Worm (Caenorhabditis elegans) whole organism, L1 larva: ENCODE results near the gene T11F9.14.
A peak's percentile ranks its signal among the peaks of the same experiment; 100 is the strongest.

Experiments
- ama-1 ChIP-seq: fragments of 150-350 bp; optimal IDR thresholded peaks from 2 replicates; lab custom pipeline; 2014
- ceh-88 ChIP-seq: fragments of 200-800 bp; sonication (Bioruptor generic); IDR thresholded peaks from 2 replicates; pipeline ENCODE4 v1.3.6; 2022; ENCODE audit warnings: missing genetic modification characterization, missing compliant biosample characterization
- dpl-1 ChIP-seq, 3 experiments: fragments of 150-350 bp in 2 of 3; sonication (generic microtip) in 1 of 3; optimal IDR thresholded peaks; 2 replicates each; lab custom pipeline; 2014 to 2017; ENCODE audit warnings: missing biosample characterization in 3 of 3, missing genetic modification characterization in 3 of 3, missing genetic modification reagents in 3 of 3
- efl-1 ChIP-seq, 4 experiments: fragments of 150-350 bp; optimal IDR thresholded peaks in 3 of 4; peaks in 1 of 4; 1 replicate in 1 of 4; 2 replicates in 3 of 4; lab custom pipeline; 2014; ENCODE audit warnings: missing biosample characterization in 2 of 4, missing genetic modification characterization in 2 of 4, missing genetic modification reagents in 2 of 4
- lin-15B ChIP-seq: fragments of 150-350 bp; sonication (generic microtip); optimal IDR thresholded peaks from 3 replicates; lab custom pipeline; 2014; ENCODE audit warnings: missing biosample characterization, missing genetic modification characterization
- nhr-237 ChIP-seq: fragments of 150-350 bp; optimal IDR thresholded peaks from 2 replicates; lab custom pipeline; 2014; ENCODE audit warnings: missing biosample characterization, missing genetic modification characterization
- snu-23 ChIP-seq: sonication (generic microtip); optimal IDR thresholded peaks from 2 replicates; lab custom pipeline; 2016; ENCODE audit warnings: missing genetic modification characterization, missing compliant biosample characterization
- xbp-1 ChIP-seq: sonication (generic microtip); optimal IDR thresholded peaks from 2 replicates; lab custom pipeline; 2016; ENCODE audit warnings: missing genetic modification characterization, missing compliant biosample characterization
- ztf-11 ChIP-seq, 2 experiments: sonication (generic microtip); optimal IDR thresholded peaks; 2 replicates each; lab custom pipeline; 2016 to 2017; ENCODE audit warnings: missing genetic modification characterization in 2 of 2, missing biosample characterization in 1 of 2, missing compliant biosample characterization in 1 of 2

DNA sequence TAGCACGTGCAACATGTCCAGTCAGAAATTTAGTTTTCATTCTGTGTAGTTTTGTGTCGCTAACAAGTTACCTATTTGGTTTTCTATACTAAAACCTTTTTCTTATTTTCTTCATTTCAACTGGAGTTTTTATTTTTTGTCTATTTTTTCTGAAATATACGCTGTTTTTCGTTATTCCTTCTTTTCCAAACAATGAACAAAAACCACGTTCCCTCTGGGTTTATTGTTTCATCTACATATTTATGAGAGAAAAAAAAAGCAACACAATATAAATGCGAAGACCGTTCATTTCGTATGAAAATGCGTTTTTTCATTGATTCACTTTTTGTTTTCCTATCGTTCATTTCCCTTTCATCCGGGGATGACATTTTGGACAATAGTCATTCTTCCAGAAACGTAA lies 1.2 kb downstream of the T11F9.14 start, which contains the start of gene T11F9.22:
- no peak for TF ChIP-seq snu-23 (GFP tag; lab: Kevin White, UChicago)
- TF ChIP-seq dpl-1 (GFP tag; optimal IDR thresholded peaks at IDR 0.05; lab: Kevin White, UChicago): no peak
- TF ChIP-seq ztf-11 (tag; optimal IDR thresholded peaks at IDR 0.05; lab: Kevin White, UChicago): no peak
- no peak for TF ChIP-seq nhr-237
- TF ChIP-seq ceh-88 (GFP tag; lab: Robert Waterston, UW): no peak
- no peak for TF ChIP-seq xbp-1 (tag; lab: Kevin White, UChicago)
- no peak for TF ChIP-seq efl-1 (optimal IDR thresholded peaks at IDR 0.05; lab: Kevin White, UChicago)
- peak in 1 of 2 experiments; percentile 64 for TF ChIP-seq efl-1 (GFP tag; optimal IDR thresholded peaks at IDR 0.05 in 1 of 2; lab: Kevin White, UChicago)
- no peak for TF ChIP-seq lin-15B (tag; lab: Kevin White, UChicago)
- no peak for TF ChIP-seq ama-1 (lab: Kevin White, UChicago)
